Worm (Caenorhabditis elegans): ENCODE data around the gene Y59H11AR.10.

Y59H11AR.10 gene

DNA sequence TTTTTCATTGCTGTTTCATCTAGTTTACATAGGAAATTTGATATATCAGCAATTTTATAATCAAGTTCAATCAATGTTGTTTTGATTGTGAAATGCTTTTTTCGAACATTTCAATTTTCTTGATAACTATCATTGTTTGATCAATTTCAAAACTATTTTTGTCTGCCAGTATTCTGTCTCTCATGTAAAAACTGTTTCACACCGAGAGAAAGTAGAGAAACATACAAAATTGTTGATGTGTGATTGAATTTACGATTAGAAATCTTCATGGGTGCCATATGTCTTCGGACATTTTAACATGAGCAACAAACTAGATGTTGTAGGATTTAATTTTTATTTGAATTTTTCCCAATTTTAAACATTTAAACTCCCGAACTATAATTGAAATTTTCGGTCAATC is 47.7 kb downstream of the Y59H11AR.10 start, which contains the start of gene C49C8.2:
C49C8.2 (plus strand) TSS at position 393 of the 400 bp plus-strand sequence.
- TF ChIP-seq B0310.2 (tag; optimal IDR thresholded peaks at IDR 0.05) (no peak), ets-7 (tag; optimal IDR thresholded peaks at IDR 0.05) (no peak), flt-1 (GFP tag; IDR thresholded peaks at IDR 0.05) (no peak), tbx-11 (GFP tag; IDR thresholded peaks at IDR 0.05) (no peak), tbx-37 (GFP tag; conservative IDR thresholded peaks at IDR 0.05) (no peak), pes-1 (GFP tag; IDR thresholded peaks at IDR 0.05) (no peak), tra-4 (tag; optimal IDR thresholded peaks at IDR 0.05) (no peak), ceh-13 (GFP tag; optimal IDR thresholded peaks at IDR 0.05) (no peak), scrt-1 (GFP tag; IDR thresholded peaks at IDR 0.05) (no peak), hmbx-1 (tag; optimal IDR thresholded peaks at IDR 0.05) (no peak), ama-1 (optimal IDR thresholded peaks at IDR 0.05) (no peak), F13C5.2 (tag; optimal IDR thresholded peaks at IDR 0.05) (no peak), sea-1 (GFP tag; conservative IDR thresholded peaks at IDR 0.05) (no peak), hmg-4 (GFP tag; optimal IDR thresholded peaks at IDR 0.05) (no peak), ceh-36 (tag; optimal IDR thresholded peaks at IDR 0.05) (no peak), aly-1 (tag; optimal IDR thresholded peaks at IDR 0.05) (no peak), hnd-1 (tag; optimal IDR thresholded peaks at IDR 0.05) (no peak)

- no peak for TF ChIP-seq tbx-11 (GFP tag; IDR thresholded peaks at IDR 0.05)
- TF ChIP-seq B0310.2 (tag; optimal IDR thresholded peaks at IDR 0.05) = no peak
- TF ChIP-seq ceh-36 (tag; optimal IDR thresholded peaks at IDR 0.05) = no peak
- TF ChIP-seq tbx-37 (GFP tag; conservative IDR thresholded peaks at IDR 0.05) = no peak
- no peak for TF ChIP-seq flt-1 (GFP tag; IDR thresholded peaks at IDR 0.05)
- TF ChIP-seq tra-4 (tag; optimal IDR thresholded peaks at IDR 0.05) = no peak
- TF ChIP-seq ets-7 (tag; optimal IDR thresholded peaks at IDR 0.05) = no peak
- no peak for TF ChIP-seq ama-1 (optimal IDR thresholded peaks at IDR 0.05)
- no peak for TF ChIP-seq hnd-1 (tag; optimal IDR thresholded peaks at IDR 0.05)
- TF ChIP-seq hmg-4 (GFP tag; optimal IDR thresholded peaks at IDR 0.05) = no peak
- no peak for TF ChIP-seq aly-1 (tag; optimal IDR thresholded peaks at IDR 0.05)
- TF ChIP-seq sea-1 (GFP tag; conservative IDR thresholded peaks at IDR 0.05) = no peak
- no peak for TF ChIP-seq hmbx-1 (tag; optimal IDR thresholded peaks at IDR 0.05)
- no peak for TF ChIP-seq ceh-13 (GFP tag; optimal IDR thresholded peaks at IDR 0.05)
Measured at ce11 chrIV:8651835-8652234, 48.9 kb downstream of the Y59H11AR.10 start, which contains the start of gene C49C8.8. TSS of gene C49C8.8 (plus strand) at chrIV:8652135.

All from whole organism, early embryonic.